Fruit fly (Drosophila melanogaster): ENCODE results near the gene CG3618.

Gene CG3618

dm6 chr3L:20792693-20793092 is 23.2 kb downstream of the CG3618 start, which contains the start of gene Six4 (continued):
- TF ChIP-seq Hr51 (GFP tag; optimal IDR thresholded peaks at IDR 0.05) (no peak), CG12769 (tag; optimal IDR thresholded peaks at IDR 0.05) (no peak), wek (GFP tag; optimal IDR thresholded peaks at IDR 0.05) (peak; percentile 53), chn (GFP tag; optimal IDR thresholded peaks at IDR 0.05) (no peak), CG33557 (GFP tag; optimal IDR thresholded peaks at IDR 0.05) (peak; percentile 63), ab (GFP tag; optimal IDR thresholded peaks at IDR 0.05) (no peak), sim (GFP tag; IDR thresholded peaks at IDR 0.05) (0 out of 2 replicates have a peak, but pooled peaks have one; percentile 44), insv (GFP tag; optimal IDR thresholded peaks at IDR 0.05) (peak in 1 of 2 experiments; percentile 21), seq (GFP tag; IDR thresholded peaks at IDR 0.05) (peak; percentile 89), Dfd (GFP tag; optimal IDR thresholded peaks at IDR 0.05) (no peak), peb (GFP tag; IDR thresholded peaks at IDR 0.05) (no peak), nerfin-2 (GFP tag; IDR thresholded peaks at IDR 0.05; ENCODE audit: partially characterized antibody) (no peak), Six4 (GFP tag; optimal IDR thresholded peaks at IDR 0.05) (peak; percentile 29), CG10267 (tag; optimal IDR thresholded peaks at IDR 0.05) (peak; percentile 12), CG4360 (GFP tag; IDR thresholded peaks at IDR 0.05) (no peak), HLHmδ (GFP tag; optimal IDR thresholded peaks at IDR 0.05) (peak; percentile 96), ttk (GFP tag; IDR thresholded peaks at IDR 0.05) (0 out of 2 replicates have a peak, but pooled peaks have one; percentile 50), Neu2 (GFP tag; optimal IDR thresholded peaks at IDR 0.05; ENCODE audit: borderline replicate concordance) (no peak), CG31441 (GFP tag; IDR thresholded peaks at IDR 0.05) (no peak), Dip2 (GFP tag; IDR thresholded peaks at IDR 0.05) (no peak), Oli (tag; optimal IDR thresholded peaks at IDR 0.05) (no peak), ATbp (GFP tag; optimal IDR thresholded peaks at IDR 0.05) (no peak), CG10431 (GFP tag; optimal IDR thresholded peaks at IDR 0.05) (peak; percentile 35), mam (GFP tag; optimal IDR thresholded peaks at IDR 0.05) (no peak), CG12744 (GFP tag; optimal IDR thresholded peaks at IDR 0.05) (no peak), CG32767 (GFP tag; IDR thresholded peaks at IDR 0.05) (no peak), CHES-1-like (GFP tag; optimal IDR thresholded peaks at IDR 0.05) (no peak), Abd-B (GFP tag; optimal IDR thresholded peaks at IDR 0.05) (no peak), cwo (GFP tag; optimal IDR thresholded peaks at IDR 0.05) (no peak), Dbx (GFP tag; IDR thresholded peaks at IDR 0.05) (no peak), TFAM (GFP tag; optimal IDR thresholded peaks at IDR 0.05) (no peak), CG4617 (GFP tag; optimal IDR thresholded peaks at IDR 0.05; ENCODE audit: borderline replicate concordance) (no peak), zfh1 (GFP tag; IDR thresholded peaks at IDR 0.05) (no peak), CG12155 (GFP tag; optimal IDR thresholded peaks at IDR 0.05) (no peak), phol (tag; optimal IDR thresholded peaks at IDR 0.05) (peak; percentile 56), org-1 (GFP tag; optimal IDR thresholded peaks at IDR 0.05) (no peak), CG6813 (GFP tag; optimal IDR thresholded peaks at IDR 0.05) (peak; percentile 49), klu (GFP tag; IDR thresholded peaks at IDR 0.05) (no peak), onecut (GFP tag; IDR thresholded peaks at IDR 0.05) (0 out of 2 replicates have a peak, but pooled peaks have one; percentile 20), CG6765 (GFP tag; optimal IDR thresholded peaks at IDR 0.05) (no peak), Usf (GFP tag; optimal IDR thresholded peaks at IDR 0.05) (no peak), chm (GFP tag; IDR thresholded peaks at IDR 0.05) (peak; percentile 62), CG3065 (GFP tag; optimal IDR thresholded peaks at IDR 0.05) (peak; percentile 97), tll (GFP tag; optimal IDR thresholded peaks at IDR 0.05) (peak in 1 of 2 experiments; percentile 2), tio (GFP tag; optimal IDR thresholded peaks at IDR 0.05) (no peak), ftz-f1 (GFP tag; optimal IDR thresholded peaks at IDR 0.05) (no peak), Nf-YC (tag; optimal IDR thresholded peaks at IDR 0.05) (peak; percentile 94), CG30403 (GFP tag; optimal IDR thresholded peaks at IDR 0.05) (no peak), sqz (GFP tag; optimal IDR thresholded peaks at IDR 0.05) (peak; percentile 54), CG4328 (GFP tag; optimal IDR thresholded peaks at IDR 0.05) (peak; percentile 7), Gsc (GFP tag; IDR thresholded peaks at IDR 0.05) (no peak)

All from whole organism, embryonic.